Worm (Caenorhabditis elegans) whole organism, L1 larva: ENCODE results near the gene C50E3.12.

Source experiments
- C04F5.9 ChIP-seq: sonication (generic microtip); optimal IDR thresholded peaks from 2 replicates; lab custom pipeline; 2016; ENCODE audit warnings: missing genetic modification characterization, missing compliant biosample characterization
- alr-1 ChIP-seq: fragments of 200-800 bp; sonication (Bioruptor generic); optimal IDR thresholded peaks from 2 replicates; lab custom pipeline; 2018; ENCODE audit warnings: borderline replicate concordance, mild to moderate bottlenecking, missing genetic modification characterization, missing compliant biosample characterization
- ceh-8 ChIP-seq: fragments of 200-800 bp; sonication (Bioruptor generic); optimal IDR thresholded peaks from 2 replicates; lab custom pipeline; 2018; ENCODE audit warnings: mild to moderate bottlenecking, missing genetic modification characterization, moderate library complexity, missing compliant biosample characterization
- ceh-82 ChIP-seq, 3 experiments: fragments of 150-350 bp in 1 of 3; sonication (generic microtip) in 2 of 3; optimal IDR thresholded peaks; 2 replicates each; lab custom pipeline; 2014 to 2017; ENCODE audit warnings: missing biosample characterization in 3 of 3, missing genetic modification characterization in 3 of 3
- dsc-1 ChIP-seq: sonication (generic microtip); optimal IDR thresholded peaks from 2 replicates; lab custom pipeline; 2016; ENCODE audit warnings: mild to moderate bottlenecking, missing genetic modification characterization, missing compliant biosample characterization
- nhr-11 ChIP-seq: fragments of 150-350 bp; optimal IDR thresholded peaks from 2 replicates; lab custom pipeline; 2014; ENCODE audit warnings: missing biosample characterization, missing genetic modification characterization
- pag-3 ChIP-seq: sonication (generic microtip); optimal IDR thresholded peaks from 2 replicates; lab custom pipeline; 2017; ENCODE audit warnings: missing genetic modification characterization, mild to moderate bottlenecking, missing compliant biosample characterization, antibody characterized with exemption, borderline replicate concordance; ENCODE audit not compliant: insufficient read depth
- skn-1 ChIP-seq: fragments of 150-350 bp; optimal IDR thresholded peaks from 2 replicates; lab custom pipeline; 2014; ENCODE audit warnings: missing biosample characterization, missing genetic modification characterization
- sptf-1 ChIP-seq: fragments of 150-350 bp; optimal IDR thresholded peaks from 2 replicates; lab custom pipeline; 2014; ENCODE audit warnings: missing biosample characterization, missing genetic modification characterization
- zag-1 ChIP-seq: fragments of 150-350 bp; optimal IDR thresholded peaks from 2 replicates; lab custom pipeline; 2014; ENCODE audit warnings: missing biosample characterization, missing genetic modification characterization

- TF ChIP-seq pag-3 (tag; lab: Kevin White, UChicago), result no peak
- TF ChIP-seq zag-1 (tag; lab: Kevin White, UChicago), result no peak
- TF ChIP-seq ceh-82 (tag; optimal IDR thresholded peaks at IDR 0.05; lab: Kevin White, UChicago), result peak; percentile 66 to 81 (median 67)
- TF ChIP-seq skn-1 (tag; lab: Kevin White, UChicago), result peak; percentile 54
- TF ChIP-seq alr-1 (tag; lab: Kevin White, UChicago), result no peak
- TF ChIP-seq C04F5.9 (tag; lab: Kevin White, UChicago), result no peak
- TF ChIP-seq sptf-1, result no peak
- TF ChIP-seq ceh-8 (GFP tag; lab: Kevin White, UChicago), result peak; percentile 27
- no peak for TF ChIP-seq nhr-11 (tag; lab: Kevin White, UChicago)
- TF ChIP-seq dsc-1 (tag; lab: Kevin White, UChicago), result peak; percentile 68
These were observed 46.3 kb downstream of the C50E3.12 start, which contains the start of the genes snu-66 and ints-9 for ce11 chrV:7575563-7575962.
